Fruit fly (Drosophila melanogaster) whole organism, embryonic: ENCODE results near the gene Ndae1.

Experiments used
- Antp ChIP-seq: fragments of 200-800 bp; sonication (Bioruptor generic); optimal IDR thresholded peaks from 3 replicates; lab custom pipeline; 2016; ENCODE audit warnings: missing biosample characterization, missing genetic modification characterization
- Bteb2 ChIP-seq: fragments of 200-800 bp; sonication (Bioruptor generic); optimal IDR thresholded peaks from 2 replicates; lab custom pipeline; 2016; ENCODE audit warnings: missing biosample characterization, missing genetic modification characterization
- CG10147 ChIP-seq: fragments of 200-800 bp; sonication (Bioruptor generic); optimal IDR thresholded peaks from 2 replicates; lab custom pipeline; 2019; ENCODE audit warnings: missing biosample characterization, mild to moderate bottlenecking, missing genetic modification characterization, moderate library complexity
- CG10267 ChIP-seq: fragments of 200-800 bp; sonication (Bioruptor generic); optimal IDR thresholded peaks from 2 replicates; lab custom pipeline; 2018; ENCODE audit warnings: missing biosample characterization, mild to moderate bottlenecking, missing genetic modification characterization, moderate library complexity
- CG10979 ChIP-seq: fragments of 200-800 bp; sonication (Bioruptor generic); optimal IDR thresholded peaks from 2 replicates; lab custom pipeline; 2018; ENCODE audit warnings: missing biosample characterization, mild to moderate bottlenecking, missing genetic modification characterization, moderate library complexity
- CG11247 ChIP-seq: fragments of 200-800 bp; sonication (Bioruptor generic); IDR thresholded peaks from 2 replicates; pipeline ENCODE4 v1.3.6; 2022; ENCODE audit warnings: missing biosample characterization, missing genetic modification characterization
- CG11696 ChIP-seq: fragments of 200-800 bp; sonication (Bioruptor generic); IDR thresholded peaks from 2 replicates; pipeline ENCODE4 v1.3.6; 2022; ENCODE audit warnings: missing biosample characterization, missing genetic modification characterization
- CG12219 ChIP-seq: fragments of 200-800 bp; sonication (Bioruptor generic); optimal IDR thresholded peaks from 3 replicates; lab custom pipeline; 2018; ENCODE audit warnings: missing biosample characterization, mild to moderate bottlenecking, missing genetic modification characterization
- CG12769 ChIP-seq: fragments of 200-800 bp; sonication (Bioruptor generic); optimal IDR thresholded peaks from 2 replicates; lab custom pipeline; 2019; ENCODE audit warnings: missing biosample characterization, mild to moderate bottlenecking, missing genetic modification characterization, moderate library complexity
- CG15073 ChIP-seq: fragments of 200-800 bp; sonication (Bioruptor generic); optimal IDR thresholded peaks from 2 replicates; lab custom pipeline; 2016; ENCODE audit warnings: missing biosample characterization, missing genetic modification characterization
- CG1603 ChIP-seq: fragments of 200-800 bp; sonication (Bioruptor generic); optimal IDR thresholded peaks from 2 replicates; lab custom pipeline; 2019; ENCODE audit warnings: missing biosample characterization, mild to moderate bottlenecking, missing genetic modification characterization, moderate library complexity
- CG16815 ChIP-seq: fragments of 200-800 bp; sonication (Bioruptor generic); optimal IDR thresholded peaks from 3 replicates; lab custom pipeline; 2017; ENCODE audit warnings: missing biosample characterization, mild to moderate bottlenecking, missing genetic modification characterization
- CG17328 ChIP-seq: fragments of 200-800 bp; sonication (Bioruptor generic); IDR thresholded peaks from 2 replicates; pipeline ENCODE4 v1.3.6; 2022; ENCODE audit warnings: missing biosample characterization, missing genetic modification characterization
- CG18262 ChIP-seq: fragments of 200-800 bp; optimal IDR thresholded peaks from 3 replicates; lab custom pipeline; 2019; ENCODE audit warnings: missing biosample characterization, mild to moderate bottlenecking, missing genetic modification characterization, moderate library complexity
- CG2678 ChIP-seq: fragments of 200-800 bp; sonication (Bioruptor generic); optimal IDR thresholded peaks from 3 replicates; lab custom pipeline; 2019; ENCODE audit warnings: missing biosample characterization, mild to moderate bottlenecking, missing genetic modification characterization, moderate library complexity
- CG31365 ChIP-seq: fragments of 200-800 bp; sonication (Bioruptor generic); optimal IDR thresholded peaks from 2 replicates; lab custom pipeline; 2018; ENCODE audit warnings: missing biosample characterization, mild to moderate bottlenecking, missing genetic modification characterization
- CG31441 ChIP-seq: fragments of 200-800 bp; sonication (Bioruptor generic); IDR thresholded peaks from 2 replicates; pipeline ENCODE4 v1.3.6; 2022; ENCODE audit warnings: missing biosample characterization, missing genetic modification characterization
- CG32532 ChIP-seq: fragments of 200-800 bp; sonication (Bioruptor generic); IDR thresholded peaks from 2 replicates; pipeline ENCODE4 v1.3.6; 2022; ENCODE audit warnings: missing biosample characterization, missing genetic modification characterization
- CG34376 ChIP-seq: fragments of 200-800 bp; sonication (Bioruptor generic); optimal IDR thresholded peaks from 2 replicates; lab custom pipeline; 2018; ENCODE audit warnings: missing biosample characterization, mild to moderate bottlenecking, missing genetic modification characterization
- CG3838 ChIP-seq: fragments of 200-800 bp; sonication (Bioruptor generic); optimal IDR thresholded peaks from 3 replicates; lab custom pipeline; 2016; ENCODE audit warnings: missing biosample characterization, missing genetic modification characterization
- CG3847 ChIP-seq: fragments of 200-800 bp; sonication (Bioruptor generic); IDR thresholded peaks from 2 replicates; pipeline ENCODE4 v1.3.6; 2022; ENCODE audit warnings: missing biosample characterization, missing genetic modification characterization
- CG4617 ChIP-seq: fragments of 200-800 bp; sonication (Bioruptor generic); optimal IDR thresholded peaks from 3 replicates; lab custom pipeline; 2016; ENCODE audit warnings: missing biosample characterization, missing genetic modification characterization, borderline replicate concordance
- CG6683 ChIP-seq: fragments of 200-800 bp; sonication (Bioruptor generic); optimal IDR thresholded peaks from 2 replicates; lab custom pipeline; 2017; ENCODE audit warnings: missing biosample characterization, mild to moderate bottlenecking, missing genetic modification characterization, missing genetic modification reagents
- CG6765 ChIP-seq: fragments of 200-800 bp; sonication (Bioruptor generic); optimal IDR thresholded peaks from 3 replicates; lab custom pipeline; 2017; ENCODE audit warnings: missing biosample characterization, mild to moderate bottlenecking, missing genetic modification characterization
- CG6854 ChIP-seq: fragments of 200-800 bp; sonication (Bioruptor generic); optimal IDR thresholded peaks from 3 replicates; lab custom pipeline; 2017; ENCODE audit warnings: missing biosample characterization, mild to moderate bottlenecking, missing genetic modification characterization
- CG8944 ChIP-seq: fragments of 200-800 bp; sonication (Bioruptor generic); optimal IDR thresholded peaks from 3 replicates; lab custom pipeline; 2016; ENCODE audit warnings: missing biosample characterization, missing genetic modification characterization
- CG9797 ChIP-seq: fragments of 200-800 bp; sonication (Bioruptor generic); optimal IDR thresholded peaks from 3 replicates; lab custom pipeline; 2018; ENCODE audit warnings: missing biosample characterization, mild to moderate bottlenecking, missing genetic modification characterization
- CG9932 ChIP-seq: fragments of 200-800 bp; sonication (Bioruptor generic); IDR thresholded peaks from 2 replicates; pipeline ENCODE4 v1.3.6; 2022; ENCODE audit warnings: missing biosample characterization, missing genetic modification characterization
- CHES-1-like ChIP-seq: fragments of 200-800 bp; sonication (Bioruptor generic); optimal IDR thresholded peaks from 2 replicates; lab custom pipeline; 2016; ENCODE audit warnings: missing biosample characterization, missing genetic modification characterization
- Dad ChIP-seq: fragments of 200-800 bp; sonication (Bioruptor generic); optimal IDR thresholded peaks from 3 replicates; lab custom pipeline; 2016; ENCODE audit warnings: missing biosample characterization, missing genetic modification characterization
- Doc2 ChIP-seq: fragments of 200-800 bp; sonication (Bioruptor generic); IDR thresholded peaks from 2 replicates; pipeline ENCODE4 v1.3.6; 2022; ENCODE audit warnings: missing biosample characterization, missing genetic modification characterization
- Dref ChIP-seq: fragments of 200-800 bp; sonication (Bioruptor generic); IDR thresholded peaks from 2 replicates; pipeline ENCODE4 v1.3.6; 2022; ENCODE audit warnings: missing biosample characterization, missing genetic modification characterization
- Lpt ChIP-seq: fragments of >200 bp; optimal IDR thresholded peaks from 2 replicates; lab custom pipeline; 2018; ENCODE audit warnings: missing biosample characterization, missing genetic modification characterization
- Mes4 ChIP-seq: fragments of 200-800 bp; sonication (Bioruptor generic); optimal IDR thresholded peaks from 2 replicates; lab custom pipeline; 2016; ENCODE audit warnings: missing biosample characterization, missing genetic modification characterization
- PHDP ChIP-seq: fragments of 200-800 bp; sonication (Bioruptor generic); optimal IDR thresholded peaks from 3 replicates; lab custom pipeline; 2018; ENCODE audit warnings: missing biosample characterization, mild to moderate bottlenecking, missing genetic modification characterization, moderate library complexity
- az2 ChIP-seq: fragments of 200-800 bp; sonication (Bioruptor generic); optimal IDR thresholded peaks from 3 replicates; lab custom pipeline; 2016; ENCODE audit warnings: missing biosample characterization, missing genetic modification characterization
- bbx ChIP-seq: fragments of 200-800 bp; sonication (Bioruptor generic); IDR thresholded peaks from 2 replicates; pipeline ENCODE4 v1.3.6; 2022; ENCODE audit warnings: missing biosample characterization, missing genetic modification characterization; ENCODE audit not compliant: partially characterized antibody
- eyg ChIP-seq: fragments of 200-800 bp; sonication (Bioruptor generic); optimal IDR thresholded peaks from 3 replicates; lab custom pipeline; 2016; ENCODE audit warnings: missing biosample characterization, missing genetic modification characterization
- fru ChIP-seq: fragments of >200 bp; optimal IDR thresholded peaks from 2 replicates; lab custom pipeline; 2017
- ftz-f1 ChIP-seq: fragments of 200-800 bp; sonication (Bioruptor generic); optimal IDR thresholded peaks from 2 replicates; lab custom pipeline; 2016; ENCODE audit warnings: missing biosample characterization, missing genetic modification characterization
- fu2 ChIP-seq: fragments of 200-800 bp; sonication (Bioruptor generic); optimal IDR thresholded peaks from 2 replicates; lab custom pipeline; 2016; ENCODE audit warnings: missing biosample characterization, missing genetic modification characterization
- gcm2 ChIP-seq: fragments of 200-800 bp; sonication (Bioruptor generic); optimal IDR thresholded peaks from 2 replicates; lab custom pipeline; 2016; ENCODE audit warnings: missing biosample characterization, missing genetic modification characterization
- h ChIP-seq: fragments of >200 bp; optimal IDR thresholded peaks from 2 replicates; lab custom pipeline; 2017
- lola ChIP-seq, 3 experiments: fragments of >200 bp in 2 of 3; fragments of 200-800 bp in 1 of 3; sonication (Bioruptor generic) in 1 of 3; optimal IDR thresholded peaks; 2 replicates each; lab custom pipeline; 2017 to 2019; ENCODE audit warnings: missing biosample characterization in 3 of 3, missing genetic modification characterization in 3 of 3, mild to moderate bottlenecking in 1 of 3, moderate library complexity in 1 of 3
- pfk ChIP-seq: fragments of 200-800 bp; sonication (Bioruptor generic); optimal IDR thresholded peaks from 2 replicates; lab custom pipeline; 2018; ENCODE audit warnings: missing biosample characterization, mild to moderate bottlenecking, missing genetic modification characterization, moderate library complexity
- repo ChIP-seq: fragments of 200-800 bp; sonication (Bioruptor generic); optimal IDR thresholded peaks from 2 replicates; lab custom pipeline; 2016; ENCODE audit warnings: missing biosample characterization, missing genetic modification characterization
- slp2 ChIP-seq: fragments of 200-800 bp; sonication (Bioruptor generic); optimal IDR thresholded peaks from 2 replicates; lab custom pipeline; 2016; ENCODE audit warnings: missing biosample characterization, missing genetic modification characterization
- tio ChIP-seq: fragments of 200-800 bp; sonication (Bioruptor generic); optimal IDR thresholded peaks from 2 replicates; lab custom pipeline; 2017; ENCODE audit warnings: missing biosample characterization, missing genetic modification characterization, inconsistent platforms
- tup ChIP-seq: fragments of 200-800 bp; sonication (Bioruptor generic); optimal IDR thresholded peaks from 2 replicates; lab custom pipeline; 2016; ENCODE audit warnings: missing biosample characterization, mild to moderate bottlenecking, missing genetic modification characterization, moderate library complexity
- wdn ChIP-seq: fragments of 200-800 bp; sonication (Bioruptor generic); IDR thresholded peaks from 2 replicates; pipeline ENCODE4 v1.3.6; 2022; ENCODE audit warnings: missing biosample characterization, missing genetic modification characterization
- wek ChIP-seq: fragments of 200-800 bp; sonication (Bioruptor generic); optimal IDR thresholded peaks from 3 replicates; lab custom pipeline; 2018; ENCODE audit warnings: missing biosample characterization, mild to moderate bottlenecking, missing genetic modification characterization, moderate library complexity
- yki ChIP-seq: fragments of >200 bp; optimal IDR thresholded peaks from 3 replicates; lab custom pipeline; 2018

Gene Ndae1

DNA sequence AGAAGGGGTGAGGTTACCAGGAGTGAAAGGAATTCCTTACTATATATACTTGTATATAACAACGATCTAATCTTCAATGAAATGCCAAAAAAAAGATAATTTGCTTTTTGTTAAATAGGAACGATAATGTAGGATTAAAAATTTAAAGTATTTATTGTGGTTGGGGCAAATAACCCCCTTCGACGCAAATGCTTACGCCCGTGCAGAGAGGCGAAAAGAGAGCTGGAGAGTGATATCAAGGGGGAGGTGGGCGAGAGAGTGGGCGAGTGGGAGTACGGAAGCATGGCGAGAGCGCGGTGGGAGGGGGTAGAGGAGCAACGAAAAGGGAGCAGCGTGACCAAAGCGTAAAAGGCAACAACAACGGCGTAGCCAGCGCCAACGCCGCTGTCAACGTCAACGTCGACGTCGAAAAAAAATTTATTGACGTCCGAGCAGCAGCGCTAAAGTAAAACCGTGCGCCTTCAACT, 60.6 kb downstream of the Ndae1 start (continued):
- TF ChIP-seq lola (GFP tag; optimal IDR thresholded peaks at IDR 0.05; lab: Kevin White, UChicago) = peak in 1 of 3 experiments; percentile 96
- TF ChIP-seq CG9797 (GFP tag; lab: Kevin White, UChicago) = peak; percentile 59
- peak; percentile 98 for TF ChIP-seq CG12219 (GFP tag; lab: Kevin White, UChicago)
- TF ChIP-seq Lpt (GFP tag; lab: Kevin White, UChicago) = no peak
- TF ChIP-seq CG11696 (GFP tag; lab: Robert Waterston, UW) = peak; percentile 91
- peak; percentile 97 for TF ChIP-seq slp2 (GFP tag; lab: Kevin White, UChicago)
- peak; percentile 94 for TF ChIP-seq CG1603 (tag; lab: Kevin White, UChicago)
- peak; percentile 99 for TF ChIP-seq CG2678 (tag; lab: Kevin White, UChicago)
- peak; percentile 94 for TF ChIP-seq eyg (GFP tag; lab: Kevin White, UChicago)
- peak; percentile 42; the same call in 1 of the 2 replicates for TF ChIP-seq Dref (GFP tag; lab: Robert Waterston, UW)
- TF ChIP-seq h (lab: Kevin White, UChicago) = no peak
- TF ChIP-seq CG11247 (GFP tag; lab: Robert Waterston, UW) = peak; percentile 97
- TF ChIP-seq CG10267 (tag; lab: Kevin White, UChicago) = peak; percentile 94
- peak; percentile 95 for TF ChIP-seq CG6765 (GFP tag; lab: Kevin White, UChicago)
- peak; percentile 95 for TF ChIP-seq CG4617
- peak; percentile 99 for TF ChIP-seq PHDP (tag; lab: Kevin White, UChicago)
- peak; percentile 97 for TF ChIP-seq wdn (GFP tag; lab: Robert Waterston, UW)
- peak; percentile 64 for TF ChIP-seq pfk (GFP tag; lab: Kevin White, UChicago)
- no peak; the same call in 1 of the 2 replicates for TF ChIP-seq bbx (GFP tag; lab: Robert Waterston, UW)
- TF ChIP-seq CG10147 (GFP tag; lab: Kevin White, UChicago) = peak; percentile 97
- TF ChIP-seq yki = no peak
- peak; percentile 93 for TF ChIP-seq CG3838 (GFP tag; lab: Kevin White, UChicago)
- peak; percentile 98 for TF ChIP-seq CG16815 (GFP tag; lab: Kevin White, UChicago)
- peak; percentile 96 for TF ChIP-seq Dad (GFP tag; lab: Kevin White, UChicago)
- peak; percentile 86 for TF ChIP-seq wek (GFP tag; lab: Kevin White, UChicago)
- TF ChIP-seq CG3847 = peak; percentile 98
- TF ChIP-seq ftz-f1 (GFP tag; lab: Kevin White, UChicago) = peak; percentile 88
- peak; percentile 98 for TF ChIP-seq az2 (GFP tag; lab: Kevin White, UChicago)
- peak; percentile 94 for TF ChIP-seq Bteb2 (GFP tag; lab: Kevin White, UChicago)
- peak; percentile 90 for TF ChIP-seq Antp
- peak; percentile 97 for TF ChIP-seq CG31441 (GFP tag; lab: Robert Waterston, UW)
- peak; percentile 98 for TF ChIP-seq CG32532 (GFP tag; lab: Robert Waterston, UW)
- peak; percentile 97 for TF ChIP-seq CG9932
- TF ChIP-seq fu2 (GFP tag; lab: Kevin White, UChicago) = peak; percentile 94
- TF ChIP-seq CG31365 (tag; lab: Kevin White, UChicago) = peak; percentile 85
- TF ChIP-seq CHES-1-like (GFP tag; lab: Kevin White, UChicago) = peak; percentile 97
- TF ChIP-seq CG10979 (tag; lab: Kevin White, UChicago) = peak; percentile 98
- TF ChIP-seq CG8944 (GFP tag; lab: Kevin White, UChicago) = peak; percentile 95
- TF ChIP-seq CG18262 (tag; lab: Kevin White, UChicago) = peak; percentile 98
- TF ChIP-seq gcm2 (GFP tag; lab: Kevin White, UChicago) = peak; percentile 94
- peak; percentile 93 for TF ChIP-seq repo (GFP tag; lab: Kevin White, UChicago)
- peak; percentile 96 for TF ChIP-seq CG6683
- TF ChIP-seq tio = peak; percentile 97
- peak; percentile 94 for TF ChIP-seq tup
- peak; percentile 85 for TF ChIP-seq CG15073 (GFP tag; lab: Kevin White, UChicago)
- peak; percentile 91 for TF ChIP-seq Doc2 (GFP tag; lab: Robert Waterston, UW)
- TF ChIP-seq CG17328 (GFP tag; lab: Robert Waterston, UW) = peak; percentile 97
- TF ChIP-seq CG6854 (GFP tag; lab: Kevin White, UChicago) = peak; percentile 97
- no peak for TF ChIP-seq fru
- TF ChIP-seq CG34376 (GFP tag; lab: Kevin White, UChicago) = peak; percentile 98
- peak; percentile 98 for TF ChIP-seq CG12769
- TF ChIP-seq Mes4 (GFP tag; lab: Kevin White, UChicago) = peak; percentile 94
